Fruit fly (Drosophila melanogaster): Measurements from ENCODE around the gene TyrRII.

TyrRII gene

dm6 chr3R:17736311-17736710 lies at the start of gene TyrRII:
Gene TyrRII (plus strand): TSS chr3R:17736611.
- TF ChIP-seq Myc (optimal IDR thresholded peaks at IDR 0.05), result no peak
- TF ChIP-seq ttk (optimal IDR thresholded peaks at IDR 0.05), result no peak
- no peak for TF ChIP-seq h (optimal IDR thresholded peaks at IDR 0.05)
- TF ChIP-seq Sin3A (optimal IDR thresholded peaks at IDR 0.05), result no peak
- no peak for TF ChIP-seq insv (optimal IDR thresholded peaks at IDR 0.05)
- no peak for TF ChIP-seq psq (optimal IDR thresholded peaks at IDR 0.05)

dm6 chr3R:17686875-17687274 lies 49.5 kb upstream of the TyrRII start, which contains the start of gene CG31249:
Gene CG31249 (minus strand): TSS chr3R:17687071.
- TF ChIP-seq insv (optimal IDR thresholded peaks at IDR 0.05) (no peak), Myc (optimal IDR thresholded peaks at IDR 0.05) (no peak), h (optimal IDR thresholded peaks at IDR 0.05) (no peak), psq (optimal IDR thresholded peaks at IDR 0.05) (no peak), ttk (optimal IDR thresholded peaks at IDR 0.05) (no peak), Sin3A (optimal IDR thresholded peaks at IDR 0.05) (no peak)

- no peak for TF ChIP-seq insv (optimal IDR thresholded peaks at IDR 0.05)
- no peak for TF ChIP-seq Sin3A (optimal IDR thresholded peaks at IDR 0.05)
- TF ChIP-seq ttk (optimal IDR thresholded peaks at IDR 0.05), result no peak
- TF ChIP-seq h (optimal IDR thresholded peaks at IDR 0.05), result no peak
These were observed 36.4 kb upstream of the TyrRII start for dm6 chr3R:17699891-17700487.

- TF ChIP-seq psq (optimal IDR thresholded peaks at IDR 0.05) (no peak), Sin3A (optimal IDR thresholded peaks at IDR 0.05) (no peak), Myc (optimal IDR thresholded peaks at IDR 0.05) (no peak), h (optimal IDR thresholded peaks at IDR 0.05) (no peak), ttk (optimal IDR thresholded peaks at IDR 0.05) (no peak), insv (optimal IDR thresholded peaks at IDR 0.05) (no peak)
These were observed 35.8 kb upstream of the TyrRII start for dm6 chr3R:17700488-17701130.

- TF ChIP-seq h (optimal IDR thresholded peaks at IDR 0.05) (no peak), Myc (optimal IDR thresholded peaks at IDR 0.05) (no peak), Sin3A (optimal IDR thresholded peaks at IDR 0.05) (no peak), insv (optimal IDR thresholded peaks at IDR 0.05) (no peak), psq (optimal IDR thresholded peaks at IDR 0.05) (no peak), ttk (optimal IDR thresholded peaks at IDR 0.05) (no peak)
These were observed 35.2 kb upstream of the TyrRII start for dm6 chr3R:17701131-17701593.

- TF ChIP-seq insv (optimal IDR thresholded peaks at IDR 0.05) (no peak), Myc (optimal IDR thresholded peaks at IDR 0.05) (no peak), h (optimal IDR thresholded peaks at IDR 0.05) (no peak), psq (optimal IDR thresholded peaks at IDR 0.05) (no peak), ttk (optimal IDR thresholded peaks at IDR 0.05) (no peak), Sin3A (optimal IDR thresholded peaks at IDR 0.05) (no peak)
These were observed 34.2 kb upstream of the TyrRII start for dm6 chr3R:17701971-17702845.

- no peak for TF ChIP-seq Myc (optimal IDR thresholded peaks at IDR 0.05)
These were observed 33.3 kb upstream of the TyrRII start for dm6 chr3R:17703024-17703690.

dm6 chr3R:17703691-17704537 lies 32.5 kb upstream of the TyrRII start:
- no peak for TF ChIP-seq Myc (optimal IDR thresholded peaks at IDR 0.05)
- TF ChIP-seq Sin3A (optimal IDR thresholded peaks at IDR 0.05), result no peak
- TF ChIP-seq ttk (optimal IDR thresholded peaks at IDR 0.05), result no peak
- no peak for TF ChIP-seq h (optimal IDR thresholded peaks at IDR 0.05)
- no peak for TF ChIP-seq psq (optimal IDR thresholded peaks at IDR 0.05)
- no peak for TF ChIP-seq insv (optimal IDR thresholded peaks at IDR 0.05)

dm6 chr3R:17704538-17704854 lies 31.9 kb upstream of the TyrRII start:
- TF ChIP-seq psq (optimal IDR thresholded peaks at IDR 0.05) (no peak), Myc (optimal IDR thresholded peaks at IDR 0.05) (no peak), Sin3A (optimal IDR thresholded peaks at IDR 0.05) (no peak), h (optimal IDR thresholded peaks at IDR 0.05) (no peak), ttk (optimal IDR thresholded peaks at IDR 0.05) (no peak), insv (optimal IDR thresholded peaks at IDR 0.05) (no peak)

dm6 chr3R:17705140-17705539 lies 31.3 kb upstream of the TyrRII start:
- TF ChIP-seq Myc (optimal IDR thresholded peaks at IDR 0.05) (no peak), insv (optimal IDR thresholded peaks at IDR 0.05) (no peak), Sin3A (optimal IDR thresholded peaks at IDR 0.05) (no peak), h (optimal IDR thresholded peaks at IDR 0.05) (no peak), psq (optimal IDR thresholded peaks at IDR 0.05) (no peak), ttk (optimal IDR thresholded peaks at IDR 0.05) (no peak)

Measured in Kc167 (cell line).